Worm (Caenorhabditis elegans) whole organism, midembryonic: ENCODE results near the gene ZK177.12.

ENCODE experiments used
- cog-1 ChIP-seq: sonication (generic microtip); optimal IDR thresholded peaks from 2 replicates; lab custom pipeline; 2016; ENCODE audit warnings: missing genetic modification characterization, missing compliant biosample characterization
- klf-2 ChIP-seq: fragments of 200-800 bp; sonication (Bioruptor generic); conservative IDR thresholded peaks from 2 replicates; pipeline ENCODE4 v1.3.6; 2022; ENCODE audit warnings: missing genetic modification reagents, missing genetic modification characterization, missing compliant biosample characterization
- ref-1 ChIP-seq: fragments of 200-800 bp; sonication (Bioruptor generic); conservative IDR thresholded peaks from 2 replicates; pipeline ENCODE4 v1.3.6; 2022; ENCODE audit warnings: missing genetic modification reagents, missing genetic modification characterization, missing compliant biosample characterization
- ztf-23 ChIP-seq: fragments of 200-800 bp; sonication (Bioruptor generic); IDR thresholded peaks from 2 replicates; pipeline ENCODE4 v1.3.6; 2022; ENCODE audit warnings: missing genetic modification reagents, missing genetic modification characterization, missing compliant biosample characterization

ce11 chrII:5537078-5537477 is 15.6 kb downstream of the ZK177.12 start:
- TF ChIP-seq cog-1 (tag; lab: Kevin White, UChicago) = no peak
- no peak for TF ChIP-seq ref-1 (GFP tag; lab: Robert Waterston, UW)
- no peak for TF ChIP-seq ztf-23 (GFP tag; lab: Robert Waterston, UW)
- no peak for TF ChIP-seq klf-2 (GFP tag; lab: Robert Waterston, UW)
